Worm (Caenorhabditis elegans) whole organism, early embryonic: ENCODE measurements around the gene marc-5.

Experiments
- B0310.2 ChIP-seq: sonication (generic microtip); optimal IDR thresholded peaks from 2 replicates; lab custom pipeline; 2016; ENCODE audit warnings: mild to moderate bottlenecking, missing genetic modification characterization, missing compliant biosample characterization
- F13C5.2 ChIP-seq: sonication (generic microtip); optimal IDR thresholded peaks from 2 replicates; lab custom pipeline; 2017; ENCODE audit warnings: mild to moderate bottlenecking, missing genetic modification characterization, inconsistent platforms, missing compliant biosample characterization
- aly-1 ChIP-seq: sonication (generic microtip); optimal IDR thresholded peaks from 2 replicates; lab custom pipeline; 2016; ENCODE audit warnings: missing genetic modification characterization, missing compliant biosample characterization
- ama-1 ChIP-seq: fragments of 150-350 bp; optimal IDR thresholded peaks from 2 replicates; lab custom pipeline; 2014
- ceh-13 ChIP-seq: fragments of 200-800 bp; sonication (Bioruptor generic); optimal IDR thresholded peaks from 2 replicates; lab custom pipeline; 2018; ENCODE audit warnings: mild to moderate bottlenecking, missing genetic modification characterization, missing compliant biosample characterization
- ceh-36 ChIP-seq: sonication (generic microtip); optimal IDR thresholded peaks from 2 replicates; lab custom pipeline; 2016; ENCODE audit warnings: missing genetic modification characterization, inconsistent platforms, missing compliant biosample characterization
- ets-7 ChIP-seq: sonication (generic microtip); optimal IDR thresholded peaks from 2 replicates; lab custom pipeline; 2016; ENCODE audit warnings: missing genotype, missing genetic modification characterization, missing compliant biosample characterization
- flt-1 ChIP-seq: fragments of 200-800 bp; sonication (Bioruptor generic); IDR thresholded peaks from 2 replicates; pipeline ENCODE4 v1.3.6; 2022; ENCODE audit warnings: missing genetic modification characterization, missing compliant biosample characterization
- hmbx-1 ChIP-seq: sonication (generic microtip); optimal IDR thresholded peaks from 2 replicates; lab custom pipeline; 2016; ENCODE audit warnings: mild to moderate bottlenecking, missing genetic modification characterization, missing compliant biosample characterization
- hmg-4 ChIP-seq: fragments of 200-800 bp; sonication (Bioruptor generic); optimal IDR thresholded peaks from 2 replicates; lab custom pipeline; 2018; ENCODE audit warnings: mild to moderate bottlenecking, missing genetic modification characterization, missing compliant biosample characterization
- hnd-1 ChIP-seq: sonication (generic microtip); optimal IDR thresholded peaks from 2 replicates; lab custom pipeline; 2016; ENCODE audit warnings: missing genetic modification characterization, missing compliant biosample characterization
- pes-1 ChIP-seq: fragments of 200-800 bp; sonication (Bioruptor generic); IDR thresholded peaks from 2 replicates; pipeline ENCODE4 v1.3.6; 2022; ENCODE audit warnings: missing genetic modification reagents, missing genetic modification characterization, missing compliant biosample characterization
- scrt-1 ChIP-seq: fragments of 200-800 bp; sonication (Bioruptor generic); IDR thresholded peaks from 2 replicates; pipeline ENCODE4 v1.3.6; 2022; ENCODE audit warnings: missing genetic modification characterization, missing compliant biosample characterization
- sea-1 ChIP-seq: fragments of 200-800 bp; sonication (Bioruptor generic); conservative IDR thresholded peaks from 2 replicates; pipeline ENCODE4 v1.3.6; 2022; ENCODE audit warnings: missing genetic modification characterization, missing compliant biosample characterization
- tbx-11 ChIP-seq: fragments of 200-800 bp; sonication (Bioruptor generic); IDR thresholded peaks from 2 replicates; pipeline ENCODE4 v1.3.6; 2022; ENCODE audit warnings: missing genetic modification characterization, missing compliant biosample characterization
- tbx-37 ChIP-seq: fragments of 200-800 bp; sonication (Bioruptor generic); conservative IDR thresholded peaks from 2 replicates; pipeline ENCODE4 v1.3.6; 2022; ENCODE audit warnings: missing genetic modification reagents, missing genetic modification characterization, missing compliant biosample characterization
- tra-4 ChIP-seq: sonication (generic microtip); optimal IDR thresholded peaks from 2 replicates; lab custom pipeline; 2017; ENCODE audit warnings: missing genetic modification characterization, missing compliant biosample characterization

Gene marc-5

ce11 chrII:12379430-12379829 is at the start of gene marc-5:
TSS of gene marc-5 (minus strand) at chrII:12379530.
- TF ChIP-seq tbx-11 (GFP tag; lab: Robert Waterston, UW): no peak
- no peak for TF ChIP-seq ceh-13 (GFP tag; lab: Kevin White, UChicago)
- TF ChIP-seq aly-1 (tag; lab: Kevin White, UChicago): no peak
- no peak for TF ChIP-seq tra-4 (tag; lab: Kevin White, UChicago)
- TF ChIP-seq ama-1 (lab: Kevin White, UChicago): no peak
- no peak for TF ChIP-seq ceh-36 (tag; lab: Kevin White, UChicago)
- no peak for TF ChIP-seq hmg-4 (GFP tag; lab: Kevin White, UChicago)
- no peak for TF ChIP-seq F13C5.2
- no peak for TF ChIP-seq tbx-37
- TF ChIP-seq pes-1 (GFP tag; lab: Robert Waterston, UW): no peak
- TF ChIP-seq hmbx-1 (tag; lab: Kevin White, UChicago): no peak
- TF ChIP-seq flt-1 (GFP tag; lab: Robert Waterston, UW): no peak
- no peak for TF ChIP-seq B0310.2 (tag; lab: Kevin White, UChicago)
- TF ChIP-seq hnd-1 (tag; lab: Kevin White, UChicago): no peak
- TF ChIP-seq sea-1 (GFP tag; lab: Robert Waterston, UW): no peak
- TF ChIP-seq ets-7 (tag; lab: Kevin White, UChicago): no peak
- no peak for TF ChIP-seq scrt-1 (GFP tag; lab: Robert Waterston, UW)

ce11 chrII:12425644-12426222 is 46.4 kb upstream of the marc-5 start, which contains the start of gene daf-22:
TSS of gene daf-22 (minus strand) at chrII:12425694.
- no peak for TF ChIP-seq F13C5.2
- TF ChIP-seq tra-4 (tag; lab: Kevin White, UChicago): no peak
- TF ChIP-seq hnd-1 (tag; lab: Kevin White, UChicago): no peak
- TF ChIP-seq pes-1 (GFP tag; lab: Robert Waterston, UW): no peak

ce11 chrII:12420486-12420885 is 41.2 kb upstream of the marc-5 start, which contains the start of gene sre-26:
TSS of gene sre-26 (minus strand) at chrII:12420586.
- no peak for TF ChIP-seq hmg-4 (GFP tag; lab: Kevin White, UChicago)
- no peak for TF ChIP-seq ceh-13 (GFP tag; lab: Kevin White, UChicago)
- no peak for TF ChIP-seq ceh-36 (tag; lab: Kevin White, UChicago)
- TF ChIP-seq scrt-1 (GFP tag; lab: Robert Waterston, UW): no peak
- TF ChIP-seq flt-1 (GFP tag; lab: Robert Waterston, UW): no peak
- TF ChIP-seq tbx-37: no peak
- no peak for TF ChIP-seq F13C5.2
- no peak for TF ChIP-seq hnd-1 (tag; lab: Kevin White, UChicago)

- no peak for TF ChIP-seq tra-4 (tag; lab: Kevin White, UChicago)
- TF ChIP-seq tbx-37: no peak
- no peak for TF ChIP-seq sea-1 (GFP tag; lab: Robert Waterston, UW)
- TF ChIP-seq scrt-1 (GFP tag; lab: Robert Waterston, UW): no peak
- no peak for TF ChIP-seq pes-1 (GFP tag; lab: Robert Waterston, UW)
- TF ChIP-seq flt-1 (GFP tag; lab: Robert Waterston, UW): no peak
- TF ChIP-seq tbx-11 (GFP tag; lab: Robert Waterston, UW): no peak
- no peak for TF ChIP-seq hmbx-1 (tag; lab: Kevin White, UChicago)
- TF ChIP-seq aly-1 (tag; lab: Kevin White, UChicago): no peak
- no peak for TF ChIP-seq hnd-1 (tag; lab: Kevin White, UChicago)
- no peak for TF ChIP-seq F13C5.2
- no peak for TF ChIP-seq ets-7 (tag; lab: Kevin White, UChicago)
- no peak for TF ChIP-seq ceh-13 (GFP tag; lab: Kevin White, UChicago)
Observed at ce11 chrII:12417996-12418395, 38.7 kb upstream of the marc-5 start.

ce11 chrII:12417514-12417913 is 38.2 kb upstream of the marc-5 start, which contains the start of gene sre-27:
TSS of gene sre-27 (minus strand) at chrII:12417614.
- TF ChIP-seq B0310.2 (tag; lab: Kevin White, UChicago) (no peak), F13C5.2 (no peak), sea-1 (GFP tag; lab: Robert Waterston, UW) (no peak), tra-4 (tag; lab: Kevin White, UChicago) (no peak), scrt-1 (GFP tag; lab: Robert Waterston, UW) (no peak), tbx-37 (no peak), hmg-4 (GFP tag; lab: Kevin White, UChicago) (no peak), tbx-11 (GFP tag; lab: Robert Waterston, UW) (no peak), flt-1 (GFP tag; lab: Robert Waterston, UW) (no peak), ets-7 (tag; lab: Kevin White, UChicago) (no peak), pes-1 (GFP tag; lab: Robert Waterston, UW) (no peak), aly-1 (tag; lab: Kevin White, UChicago) (no peak), hnd-1 (tag; lab: Kevin White, UChicago) (no peak), ceh-36 (tag; lab: Kevin White, UChicago) (no peak), ceh-13 (GFP tag; lab: Kevin White, UChicago) (no peak), hmbx-1 (tag; lab: Kevin White, UChicago) (no peak), ama-1 (lab: Kevin White, UChicago) (no peak)

ce11 chrII:12414805-12415204 is 35.5 kb upstream of the marc-5 start, which contains the start of gene Y57A10C.11:
TSS of gene Y57A10C.11 (minus strand) at chrII:12414905.
- TF ChIP-seq ceh-13 (GFP tag; lab: Kevin White, UChicago) (no peak), F13C5.2 (no peak), scrt-1 (GFP tag; lab: Robert Waterston, UW) (no peak), hnd-1 (tag; lab: Kevin White, UChicago) (no peak), aly-1 (tag; lab: Kevin White, UChicago) (no peak), ceh-36 (tag; lab: Kevin White, UChicago) (no peak)

- no peak for TF ChIP-seq flt-1 (GFP tag; lab: Robert Waterston, UW)
- TF ChIP-seq ama-1 (lab: Kevin White, UChicago): no peak
- no peak for TF ChIP-seq tra-4 (tag; lab: Kevin White, UChicago)
- TF ChIP-seq hmg-4 (GFP tag; lab: Kevin White, UChicago): no peak
- no peak for TF ChIP-seq pes-1 (GFP tag; lab: Robert Waterston, UW)
- no peak for TF ChIP-seq ceh-36 (tag; lab: Kevin White, UChicago)
- no peak for TF ChIP-seq sea-1 (GFP tag; lab: Robert Waterston, UW)
- no peak for TF ChIP-seq tbx-37
- TF ChIP-seq ets-7 (tag; lab: Kevin White, UChicago): no peak
- no peak for TF ChIP-seq hnd-1 (tag; lab: Kevin White, UChicago)
- TF ChIP-seq scrt-1 (GFP tag; lab: Robert Waterston, UW): no peak
- TF ChIP-seq F13C5.2: no peak
- no peak for TF ChIP-seq ceh-13 (GFP tag; lab: Kevin White, UChicago)
- TF ChIP-seq tbx-11 (GFP tag; lab: Robert Waterston, UW): no peak
- no peak for TF ChIP-seq B0310.2 (tag; lab: Kevin White, UChicago)
- TF ChIP-seq aly-1 (tag; lab: Kevin White, UChicago): no peak
- TF ChIP-seq hmbx-1 (tag; lab: Kevin White, UChicago): no peak
Observed at ce11 chrII:12412417-12412816, 33.1 kb upstream of the marc-5 start, which contains the start of gene Y57A10C.1. TSS of gene Y57A10C.1 (minus strand) at chrII:12412517.
